Worm (Caenorhabditis elegans) whole organism, L4 larva: ENCODE results near the gene K05F1.10.

Experiments
- F26F4.8 ChIP-seq: fragments of 200-800 bp; sonication (Bioruptor generic); conservative IDR thresholded peaks from 2 replicates; pipeline ENCODE4 v1.3.6; 2022; ENCODE audit warnings: missing genetic modification characterization, missing compliant biosample characterization
- T20F7.1 ChIP-seq: fragments of 200-800 bp; sonication (Bioruptor generic); optimal IDR thresholded peaks from 2 replicates; lab custom pipeline; 2018; ENCODE audit warnings: mild to moderate bottlenecking, missing genetic modification characterization, missing compliant biosample characterization
- T26A8.4 ChIP-seq: fragments of 200-800 bp; sonication (Bioruptor generic); IDR thresholded peaks from 2 replicates; pipeline ENCODE4 v1.3.6; 2022; ENCODE audit warnings: missing genetic modification characterization, missing compliant biosample characterization
- Y105C5A.15 ChIP-seq: fragments of 200-800 bp; sonication (Bioruptor generic); IDR thresholded peaks from 2 replicates; pipeline ENCODE4 v1.3.6; 2022; ENCODE audit warnings: missing genetic modification characterization, missing compliant biosample characterization
- Y48G9A.11 ChIP-seq: fragments of 200-800 bp; sonication (Bioruptor generic); IDR thresholded peaks from 2 replicates; pipeline ENCODE4 v1.3.6; 2022; ENCODE audit warnings: missing genetic modification reagents, missing genetic modification characterization, missing compliant biosample characterization
- Y5F2A.4 ChIP-seq: fragments of 200-800 bp; sonication (Bioruptor generic); optimal IDR thresholded peaks from 2 replicates; lab custom pipeline; 2018; ENCODE audit warnings: mild to moderate bottlenecking, missing genetic modification characterization, missing compliant biosample characterization
- ZK546.5 ChIP-seq, 2 experiments: sonication (generic microtip); optimal IDR thresholded peaks; 2 replicates each; lab custom pipeline; 2017; ENCODE audit warnings: missing biosample characterization in 2 of 2, missing genetic modification characterization in 2 of 2
- arid-1 ChIP-seq: fragments of 200-800 bp; sonication (Bioruptor generic); conservative IDR thresholded peaks from 2 replicates; pipeline ENCODE4 v1.3.6; 2022; ENCODE audit warnings: missing genetic modification reagents, missing genetic modification characterization, missing compliant biosample characterization
- attf-4 ChIP-seq: sonication (generic microtip); optimal IDR thresholded peaks from 3 replicates; lab custom pipeline; 2017; ENCODE audit warnings: missing biosample characterization, missing genetic modification characterization
- ceh-20 ChIP-seq: fragments of 200-800 bp; sonication (Bioruptor generic); IDR thresholded peaks from 2 replicates; pipeline ENCODE4 v1.3.6; 2022; ENCODE audit warnings: missing genetic modification reagents, missing genetic modification characterization, missing compliant biosample characterization
- ctbp-1 ChIP-seq: fragments of 200-800 bp; sonication (Bioruptor generic); IDR thresholded peaks from 2 replicates; pipeline ENCODE4 v1.3.6; 2022; ENCODE audit warnings: missing genetic modification reagents, missing genetic modification characterization, missing compliant biosample characterization
- daf-12 ChIP-seq: fragments of 150-350 bp; optimal IDR thresholded peaks from 2 replicates; lab custom pipeline; 2014; ENCODE audit warnings: missing biosample characterization, missing genetic modification reagents, missing genetic modification characterization
- daf-16 ChIP-seq, 3 experiments: sonication (generic microtip); optimal IDR thresholded peaks; 2 replicates each; lab custom pipeline; 2016 to 2017; ENCODE audit warnings: missing genetic modification characterization in 3 of 3, missing genetic modification reagents in 3 of 3, mild to moderate bottlenecking in 2 of 3, missing compliant biosample characterization in 2 of 3, missing biosample characterization in 1 of 3, moderate library complexity in 1 of 3
- dmd-6 ChIP-seq: fragments of 200-800 bp; sonication (Bioruptor generic); IDR thresholded peaks from 2 replicates; pipeline ENCODE4 v1.3.6; 2022; ENCODE audit warnings: missing genetic modification reagents, missing genetic modification characterization, missing compliant biosample characterization
- dmd-9 ChIP-seq: fragments of 200-800 bp; sonication (Bioruptor generic); IDR thresholded peaks from 2 replicates; pipeline ENCODE4 v1.3.6; 2022; ENCODE audit warnings: missing genetic modification reagents, missing genetic modification characterization, missing compliant biosample characterization
- dve-1 ChIP-seq: sonication (generic microtip); optimal IDR thresholded peaks from 2 replicates; lab custom pipeline; 2017; ENCODE audit warnings: antibody characterized with exemption, mild to moderate bottlenecking, missing genetic modification characterization, missing compliant biosample characterization; ENCODE audit not compliant: insufficient read depth
- egl-27 ChIP-seq: sonication (generic microtip); optimal IDR thresholded peaks from 3 replicates; lab custom pipeline; 2017; ENCODE audit warnings: missing biosample characterization, missing genetic modification reagents, missing genetic modification characterization
- egl-43 ChIP-seq: fragments of 200-800 bp; sonication (Bioruptor generic); IDR thresholded peaks from 2 replicates; pipeline ENCODE4 v1.3.6; 2022; ENCODE audit warnings: missing genetic modification reagents, missing genetic modification characterization, missing compliant biosample characterization
- fkh-10 ChIP-seq: fragments of 150-350 bp; optimal IDR thresholded peaks from 2 replicates; lab custom pipeline; 2014; ENCODE audit warnings: missing biosample characterization, missing genetic modification reagents, missing genetic modification characterization
- fos-1 ChIP-seq: fragments of 150-350 bp; optimal IDR thresholded peaks from 2 replicates; lab custom pipeline; 2014; ENCODE audit warnings: missing biosample characterization, missing genetic modification characterization
- gei-8 ChIP-seq: fragments of 200-800 bp; sonication (Bioruptor generic); optimal IDR thresholded peaks from 2 replicates; lab custom pipeline; 2018; ENCODE audit warnings: mild to moderate bottlenecking, missing genetic modification characterization, missing compliant biosample characterization
- hif-1 ChIP-seq, 2 experiments: sonication (generic microtip); optimal IDR thresholded peaks; 2 replicates each; lab custom pipeline; 2016 to 2017; ENCODE audit warnings: missing compliant biosample characterization in 2 of 2, missing genetic modification characterization in 2 of 2, missing genetic modification reagents in 2 of 2, missing genotype in 2 of 2, mild to moderate bottlenecking in 1 of 2
- hlh-11 ChIP-seq: fragments of 200-800 bp; sonication (Bioruptor generic); optimal IDR thresholded peaks from 2 replicates; lab custom pipeline; 2018; ENCODE audit warnings: mild to moderate bottlenecking, missing genetic modification characterization, missing compliant biosample characterization
- hlh-30 ChIP-seq: sonication (generic microtip); optimal IDR thresholded peaks from 2 replicates; lab custom pipeline; 2017; ENCODE audit warnings: antibody characterized with exemption, mild to moderate bottlenecking, missing genetic modification characterization, missing compliant biosample characterization; ENCODE audit not compliant: insufficient read depth
- hmg-1.1 ChIP-seq: fragments of 200-800 bp; sonication (Bioruptor generic); IDR thresholded peaks from 2 replicates; pipeline ENCODE4 v1.3.6; 2022; ENCODE audit warnings: missing genetic modification reagents, missing genetic modification characterization, missing compliant biosample characterization
- jun-1 ChIP-seq: fragments of 150-350 bp; optimal IDR thresholded peaks from 2 replicates; lab custom pipeline; 2014; ENCODE audit warnings: missing biosample characterization, missing genetic modification reagents, missing genetic modification characterization
- lin-1 ChIP-seq: fragments of 200-800 bp; sonication (Bioruptor generic); IDR thresholded peaks from 2 replicates; pipeline ENCODE4 v1.3.6; 2022; ENCODE audit warnings: missing genetic modification reagents, missing genetic modification characterization, missing compliant biosample characterization
- lin-15B ChIP-seq: fragments of 150-350 bp; sonication (generic microtip); optimal IDR thresholded peaks from 3 replicates; lab custom pipeline; 2014; ENCODE audit warnings: missing biosample characterization, missing genetic modification characterization
- lin-38 ChIP-seq: fragments of 200-800 bp; sonication (Bioruptor generic); IDR thresholded peaks from 2 replicates; pipeline ENCODE4 v1.3.6; 2022; ENCODE audit warnings: missing genetic modification reagents, missing genetic modification characterization, missing compliant biosample characterization
- lir-3 ChIP-seq: sonication (generic microtip); optimal IDR thresholded peaks from 2 replicates; lab custom pipeline; 2016; ENCODE audit warnings: mild to moderate bottlenecking, missing genetic modification characterization, missing compliant biosample characterization
- mdl-1 ChIP-seq, 2 experiments: fragments of 150-350 bp in 1 of 2; sonication (generic microtip) in 1 of 2; optimal IDR thresholded peaks; 2 replicates each; lab custom pipeline; 2014 to 2017; ENCODE audit warnings: missing biosample characterization in 2 of 2, missing genetic modification characterization in 2 of 2
- mxl-2 ChIP-seq: fragments of 200-800 bp; sonication (Bioruptor generic); conservative IDR thresholded peaks from 2 replicates; pipeline ENCODE4 v1.3.6; 2022; ENCODE audit warnings: missing genetic modification reagents, missing genetic modification characterization, missing compliant biosample characterization
- nhr-10 ChIP-seq: fragments of 150-350 bp; optimal IDR thresholded peaks from 2 replicates; lab custom pipeline; 2014; ENCODE audit warnings: missing biosample characterization, missing genetic modification characterization
- nhr-102 ChIP-seq: sonication (generic microtip); optimal IDR thresholded peaks from 2 replicates; lab custom pipeline; 2016; ENCODE audit warnings: mild to moderate bottlenecking, missing genetic modification characterization, moderate library complexity, missing compliant biosample characterization
- nhr-111 ChIP-seq: fragments of 200-800 bp; sonication (Bioruptor generic); optimal IDR thresholded peaks from 2 replicates; lab custom pipeline; 2018; ENCODE audit warnings: mild to moderate bottlenecking, missing genetic modification characterization, missing compliant biosample characterization
- nhr-237 ChIP-seq: sonication (generic microtip); optimal IDR thresholded peaks from 2 replicates; lab custom pipeline; 2017; ENCODE audit warnings: missing biosample characterization, missing genetic modification characterization
- nhr-28 ChIP-seq: fragments of 150-350 bp; optimal IDR thresholded peaks from 2 replicates; lab custom pipeline; 2014; ENCODE audit warnings: missing biosample characterization, missing genetic modification characterization
- nhr-42 ChIP-seq: fragments of 200-800 bp; sonication (Bioruptor generic); IDR thresholded peaks from 2 replicates; pipeline ENCODE4 v1.3.6; 2022; ENCODE audit warnings: missing genetic modification characterization, missing compliant biosample characterization
- nhr-6 ChIP-seq: fragments of 150-350 bp; optimal IDR thresholded peaks from 2 replicates; lab custom pipeline; 2014; ENCODE audit warnings: missing biosample characterization, missing genetic modification characterization
- php-3 ChIP-seq: fragments of 200-800 bp; sonication (Bioruptor generic); IDR thresholded peaks from 2 replicates; pipeline ENCODE4 v1.3.6; 2022; ENCODE audit warnings: missing genetic modification reagents, missing genetic modification characterization, missing compliant biosample characterization
- pqm-1 ChIP-seq: sonication (generic microtip); optimal IDR thresholded peaks from 2 replicates; lab custom pipeline; 2017; ENCODE audit warnings: missing biosample characterization, missing genetic modification characterization
- rbr-2 ChIP-seq: sonication (generic microtip); optimal IDR thresholded peaks from 2 replicates; lab custom pipeline; 2016; ENCODE audit warnings: missing genotype, missing genetic modification characterization, missing compliant biosample characterization
- sdz-12 ChIP-seq: fragments of 200-800 bp; sonication (Bioruptor generic); optimal IDR thresholded peaks from 2 replicates; lab custom pipeline; 2018; ENCODE audit warnings: mild to moderate bottlenecking, missing genetic modification characterization, missing compliant biosample characterization
- set-16 ChIP-seq: fragments of 200-800 bp; sonication (Bioruptor generic); IDR thresholded peaks from 2 replicates; pipeline ENCODE4 v1.3.6; 2022; ENCODE audit warnings: missing genetic modification reagents, missing genetic modification characterization, missing compliant biosample characterization
- skn-1 ChIP-seq: fragments of 150-350 bp; optimal IDR thresholded peaks from 2 replicates; lab custom pipeline; 2014; ENCODE audit warnings: missing biosample characterization, missing genetic modification characterization
- tra-1 ChIP-seq: fragments of 200-800 bp; sonication (Bioruptor generic); IDR thresholded peaks from 2 replicates; pipeline ENCODE4 v1.3.6; 2022; ENCODE audit warnings: missing genetic modification reagents, missing genetic modification characterization, missing compliant biosample characterization
- unc-62 ChIP-seq, 3 experiments: fragments of 150-350 bp in 1 of 3; sonication (generic microtip); optimal IDR thresholded peaks in 2 of 3; peaks in 1 of 3; 1 replicate in 1 of 3; 2 replicates in 2 of 3; lab custom pipeline; 2014 to 2017; ENCODE audit warnings: missing biosample characterization in 3 of 3, missing genetic modification characterization in 3 of 3, missing genetic modification reagents in 3 of 3, missing genotype in 1 of 3
- vab-7 ChIP-seq: fragments of 200-800 bp; sonication (Bioruptor generic); IDR thresholded peaks from 2 replicates; pipeline ENCODE4 v1.3.6; 2022; ENCODE audit warnings: missing genetic modification reagents, missing genetic modification characterization, missing compliant biosample characterization
- zag-1 ChIP-seq: fragments of 150-350 bp; optimal IDR thresholded peaks from 2 replicates; lab custom pipeline; 2014; ENCODE audit warnings: missing biosample characterization, missing genetic modification characterization
- zfp-2 ChIP-seq: sonication (generic microtip); optimal IDR thresholded peaks from 2 replicates; lab custom pipeline; 2016; ENCODE audit warnings: mild to moderate bottlenecking, missing genetic modification characterization, missing compliant biosample characterization
- zfp-3 ChIP-seq: fragments of 200-800 bp; sonication (Bioruptor generic); conservative IDR thresholded peaks from 2 replicates; pipeline ENCODE4 v1.3.6; 2022; ENCODE audit warnings: missing genetic modification reagents, missing genetic modification characterization, missing compliant biosample characterization
- ztf-7 ChIP-seq: fragments of 150-350 bp; optimal IDR thresholded peaks from 2 replicates; lab custom pipeline; 2014; ENCODE audit warnings: missing biosample characterization, missing genetic modification characterization

K05F1.10 gene

DNA sequence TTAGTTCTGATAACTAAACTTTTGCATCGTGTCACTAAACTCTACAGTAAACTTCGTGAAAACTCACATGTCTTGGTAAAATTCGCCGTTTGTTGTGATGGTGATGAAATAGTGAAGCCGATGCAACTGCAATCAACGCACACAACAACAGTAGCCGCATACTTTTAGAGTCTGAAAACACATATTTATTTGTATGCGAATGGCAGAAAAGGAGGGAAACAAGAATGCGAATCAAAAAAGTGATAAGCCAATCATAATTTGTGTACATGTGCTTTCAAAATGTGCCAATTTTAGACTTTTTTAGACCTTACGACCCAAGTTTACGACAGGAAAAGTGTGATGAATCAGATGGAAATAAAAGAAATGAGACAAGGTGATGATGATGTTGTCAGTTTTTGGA lies at the start of gene K05F1.10:
TSS of gene K05F1.10 (minus strand) at position 171 of the 400 bp plus-strand sequence.
- TF ChIP-seq daf-16 (GFP tag; optimal IDR thresholded peaks at IDR 0.05; lab: Kevin White, UChicago) (no peak), daf-16 (tag; optimal IDR thresholded peaks at IDR 0.05; lab: Kevin White, UChicago) (peak; percentile 88), mxl-2 (GFP tag; lab: Robert Waterston, UW) (no peak), Y48G9A.11 (no peak), dmd-9 (no peak), nhr-28 (tag; lab: Kevin White, UChicago) (peak; percentile 23), pqm-1 (peak; percentile 19), dmd-6 (GFP tag; lab: Robert Waterston, UW) (peak; percentile 46), nhr-6 (tag; lab: Kevin White, UChicago) (no peak), egl-43 (GFP tag; lab: Robert Waterston, UW) (no peak), arid-1 (GFP tag; lab: Robert Waterston, UW) (no peak), lir-3 (tag; lab: Kevin White, UChicago) (no peak), set-16 (no peak), gei-8 (GFP tag; lab: Kevin White, UChicago) (no peak), sdz-12 (GFP tag; lab: Kevin White, UChicago) (no peak), zag-1 (tag; lab: Kevin White, UChicago) (no peak), tra-1 (GFP tag; lab: Robert Waterston, UW) (no peak), fkh-10 (no peak), vab-7 (GFP tag; lab: Robert Waterston, UW) (no peak), dve-1 (tag; lab: Kevin White, UChicago) (peak; percentile 4), T26A8.4 (no peak), lin-38 (GFP tag; lab: Robert Waterston, UW) (no peak), hmg-1.1 (GFP tag; lab: Robert Waterston, UW) (no peak), php-3 (GFP tag; lab: Robert Waterston, UW) (peak; percentile 46; the same call in 1 of the 2 replicates), lin-1 (GFP tag; lab: Robert Waterston, UW) (no peak), T20F7.1 (no peak), mdl-1 (tag; optimal IDR thresholded peaks at IDR 0.05; lab: Kevin White, UChicago) (peak in 1 of 2 experiments; percentile 3), nhr-10 (no peak), skn-1 (tag; lab: Kevin White, UChicago) (no peak), ceh-20 (no peak), ctbp-1 (GFP tag; lab: Robert Waterston, UW) (no peak), zfp-3 (no peak), fos-1 (no peak), nhr-237 (tag; lab: Kevin White, UChicago) (no peak), rbr-2 (tag; lab: Kevin White, UChicago) (no peak), daf-12 (no peak), hlh-30 (tag; lab: Kevin White, UChicago) (peak; percentile 45), hlh-11 (tag; lab: Kevin White, UChicago) (peak; percentile 38), egl-27 (no peak)

- no peak for TF ChIP-seq jun-1 (tag; lab: Kevin White, UChicago)
- TF ChIP-seq hif-1 (tag; optimal IDR thresholded peaks at IDR 0.05; lab: Kevin White, UChicago): no peak
- no peak for TF ChIP-seq ZK546.5 (tag; optimal IDR thresholded peaks at IDR 0.05; lab: Kevin White, UChicago)
- TF ChIP-seq dve-1 (tag; lab: Kevin White, UChicago): no peak
- TF ChIP-seq zfp-3: no peak
- TF ChIP-seq lin-38 (GFP tag; lab: Robert Waterston, UW): no peak
- TF ChIP-seq nhr-102 (tag; lab: Kevin White, UChicago): no peak
- TF ChIP-seq ztf-7 (tag; lab: Kevin White, UChicago): no peak
- TF ChIP-seq lin-15B (tag; lab: Kevin White, UChicago): no peak
- TF ChIP-seq Y5F2A.4: no peak
- TF ChIP-seq attf-4 (tag; lab: Kevin White, UChicago): no peak
- no peak for TF ChIP-seq zfp-2 (tag; lab: Kevin White, UChicago)
- no peak for TF ChIP-seq nhr-111 (GFP tag; lab: Kevin White, UChicago)
- no peak for TF ChIP-seq F26F4.8 (GFP tag; lab: Robert Waterston, UW)
- no peak for TF ChIP-seq lin-1 (GFP tag; lab: Robert Waterston, UW)
- TF ChIP-seq unc-62 (GFP tag; optimal IDR thresholded peaks at IDR 0.05 in 1 of 2; lab: Kevin White, UChicago): no peak
- no peak for TF ChIP-seq unc-62 (tag; optimal IDR thresholded peaks at IDR 0.05; lab: Kevin White, UChicago)
- TF ChIP-seq nhr-42 (GFP tag; lab: Robert Waterston, UW): no peak
- no peak for TF ChIP-seq nhr-10
- no peak for TF ChIP-seq Y105C5A.15 (GFP tag; lab: Robert Waterston, UW)
Observed at ce11 chrII:5854122-5854521, 48.8 kb upstream of the K05F1.10 start, which contains the start of gene H41C03.1. Gene H41C03.1, plus strand, starts transcription at chrII:5854422.
